Fruit fly (Drosophila melanogaster) whole organism, embryonic: ENCODE measurements around the gene PolG2.

Source experiments
- Adf1 ChIP-seq: fragments of 200-800 bp; sonication (Bioruptor generic); IDR thresholded peaks from 2 replicates; pipeline ENCODE4 v1.3.6; 2022; ENCODE audit warnings: missing biosample characterization, missing genetic modification characterization
- CG10543 ChIP-seq: fragments of 200-800 bp; sonication (Bioruptor generic); optimal IDR thresholded peaks from 3 replicates; lab custom pipeline; 2017; ENCODE audit warnings: missing biosample characterization, mild to moderate bottlenecking, missing genetic modification characterization, moderate library complexity
- CG10654 ChIP-seq: fragments of 200-800 bp; sonication (Bioruptor generic); optimal IDR thresholded peaks from 2 replicates; lab custom pipeline; 2016; ENCODE audit warnings: missing biosample characterization, missing genetic modification characterization
- CG12391 ChIP-seq: fragments of 200-800 bp; sonication (Bioruptor generic); optimal IDR thresholded peaks from 3 replicates; lab custom pipeline; 2018; ENCODE audit warnings: missing biosample characterization, mild to moderate bottlenecking, missing genetic modification characterization, moderate library complexity
- CG12659 ChIP-seq: fragments of 200-800 bp; sonication (Bioruptor generic); optimal IDR thresholded peaks from 3 replicates; lab custom pipeline; 2017; ENCODE audit warnings: mild to moderate bottlenecking, missing biosample characterization, missing genetic modification reagents, missing genetic modification characterization
- CG14014 ChIP-seq: fragments of 200-800 bp; sonication (Bioruptor generic); IDR thresholded peaks from 2 replicates; pipeline ENCODE4 v1.3.6; 2022; ENCODE audit warnings: missing biosample characterization, missing genetic modification characterization
- CG15011 ChIP-seq: fragments of 200-800 bp; sonication (Bioruptor generic); optimal IDR thresholded peaks from 3 replicates; lab custom pipeline; 2018; ENCODE audit warnings: missing biosample characterization, mild to moderate bottlenecking, missing genetic modification characterization
- CG15514 ChIP-seq: fragments of 200-800 bp; sonication (Bioruptor generic); optimal IDR thresholded peaks from 3 replicates; lab custom pipeline; 2017; ENCODE audit warnings: missing biosample characterization, missing genetic modification characterization, mild to moderate bottlenecking, moderate library complexity, missing genetic modification reagents
- CG1603 ChIP-seq: fragments of 200-800 bp; sonication (Bioruptor generic); optimal IDR thresholded peaks from 2 replicates; lab custom pipeline; 2019; ENCODE audit warnings: missing biosample characterization, mild to moderate bottlenecking, missing genetic modification characterization, moderate library complexity
- CG17359 ChIP-seq: fragments of 200-800 bp; sonication (Bioruptor generic); optimal IDR thresholded peaks from 3 replicates; lab custom pipeline; 2018; ENCODE audit warnings: missing biosample characterization, mild to moderate bottlenecking, missing genetic modification characterization, moderate library complexity
- CG2202 ChIP-seq: fragments of 200-800 bp; sonication (Bioruptor generic); optimal IDR thresholded peaks from 2 replicates; lab custom pipeline; 2018; ENCODE audit warnings: missing biosample characterization, mild to moderate bottlenecking, missing genetic modification characterization
- CG30403 ChIP-seq: fragments of 200-800 bp; sonication (Bioruptor generic); optimal IDR thresholded peaks from 3 replicates; lab custom pipeline; 2016; ENCODE audit warnings: missing biosample characterization, missing genetic modification characterization
- CG32532 ChIP-seq: fragments of 200-800 bp; sonication (Bioruptor generic); IDR thresholded peaks from 2 replicates; pipeline ENCODE4 v1.3.6; 2022; ENCODE audit warnings: missing biosample characterization, missing genetic modification characterization
- CG34376 ChIP-seq: fragments of 200-800 bp; sonication (Bioruptor generic); optimal IDR thresholded peaks from 2 replicates; lab custom pipeline; 2018; ENCODE audit warnings: missing biosample characterization, mild to moderate bottlenecking, missing genetic modification characterization
- CG3838 ChIP-seq: fragments of 200-800 bp; sonication (Bioruptor generic); optimal IDR thresholded peaks from 3 replicates; lab custom pipeline; 2016; ENCODE audit warnings: missing biosample characterization, missing genetic modification characterization
- CG4707 ChIP-seq: fragments of 200-800 bp; sonication (Bioruptor generic); optimal IDR thresholded peaks from 2 replicates; lab custom pipeline; 2018; ENCODE audit warnings: missing biosample characterization, mild to moderate bottlenecking, missing genetic modification characterization, moderate library complexity
- CG8388 ChIP-seq: fragments of 200-800 bp; sonication (Bioruptor generic); optimal IDR thresholded peaks from 2 replicates; lab custom pipeline; 2019; ENCODE audit warnings: missing biosample characterization, mild to moderate bottlenecking, missing genetic modification characterization, moderate library complexity
- CG9727 ChIP-seq: fragments of 200-800 bp; sonication (Bioruptor generic); optimal IDR thresholded peaks from 3 replicates; lab custom pipeline; 2017; ENCODE audit warnings: missing biosample characterization, mild to moderate bottlenecking, missing genetic modification characterization
- D ChIP-seq, 2 experiments: fragments of 200-800 bp in 1 of 2; fragments of >200 bp in 1 of 2; sonication (Bioruptor generic) in 1 of 2; optimal IDR thresholded peaks; 2 replicates in 1 of 2; 3 replicates in 1 of 2; lab custom pipeline; 2017; ENCODE audit warnings: mild to moderate bottlenecking in 1 of 2, missing biosample characterization in 1 of 2, missing genetic modification characterization in 1 of 2, missing genetic modification reagents in 1 of 2
- Dad ChIP-seq: fragments of 200-800 bp; sonication (Bioruptor generic); optimal IDR thresholded peaks from 3 replicates; lab custom pipeline; 2016; ENCODE audit warnings: missing biosample characterization, missing genetic modification characterization
- Doc3 ChIP-seq: fragments of 200-800 bp; sonication (Bioruptor generic); IDR thresholded peaks from 3 replicates; pipeline ENCODE4 v1.3.6; 2022; ENCODE audit warnings: missing biosample characterization, missing genetic modification characterization; ENCODE audit not compliant: partially characterized antibody
- Fer3 ChIP-seq: fragments of 200-800 bp; sonication (Bioruptor generic); optimal IDR thresholded peaks from 2 replicates; lab custom pipeline; 2018; ENCODE audit warnings: missing biosample characterization, mild to moderate bottlenecking, missing genetic modification characterization, moderate library complexity
- Hand ChIP-seq: fragments of 200-800 bp; sonication (Bioruptor generic); optimal IDR thresholded peaks from 2 replicates; lab custom pipeline; 2017; ENCODE audit warnings: mild to moderate bottlenecking, missing biosample characterization, missing genetic modification reagents, missing genetic modification characterization
- Hey ChIP-seq: fragments of 200-800 bp; sonication (Bioruptor generic); optimal IDR thresholded peaks from 3 replicates; lab custom pipeline; 2018; ENCODE audit warnings: missing biosample characterization, mild to moderate bottlenecking, missing genetic modification characterization
- Kr ChIP-seq: fragments of 200-800 bp; sonication (Bioruptor generic); optimal IDR thresholded peaks from 2 replicates; lab custom pipeline; 2017; ENCODE audit warnings: missing biosample characterization, mild to moderate bottlenecking, missing genetic modification characterization
- Lhr ChIP-seq: fragments of 200-800 bp; sonication (Bioruptor generic); optimal IDR thresholded peaks from 3 replicates; lab custom pipeline; 2017; ENCODE audit warnings: mild to moderate bottlenecking, missing biosample characterization, missing genetic modification reagents, missing genetic modification characterization
- Med ChIP-seq: fragments of 200-800 bp; sonication (Bioruptor generic); peaks from one replicate; lab custom pipeline; 2016; ENCODE audit warnings: missing biosample characterization, missing genetic modification characterization, mild to moderate bottlenecking, inconsistent platforms, moderate library complexity
- Mrtf ChIP-seq: fragments of 200-800 bp; sonication (Bioruptor generic); IDR thresholded peaks from 3 replicates; pipeline ENCODE4 v1.3.6; 2022; ENCODE audit warnings: missing biosample characterization, missing genetic modification characterization
- Opbp ChIP-seq: fragments of 200-800 bp; sonication (Bioruptor generic); IDR thresholded peaks from 3 replicates; pipeline ENCODE4 v1.3.6; 2022; ENCODE audit warnings: missing biosample characterization, missing genetic modification characterization; ENCODE audit not compliant: partially characterized antibody
- Xrp1 ChIP-seq: fragments of 200-800 bp; sonication (Bioruptor generic); IDR thresholded peaks from 2 replicates; pipeline ENCODE4 v1.3.6; 2022; ENCODE audit warnings: missing biosample characterization, missing genetic modification characterization
- YL-1 ChIP-seq: fragments of 200-800 bp; sonication (Bioruptor generic); optimal IDR thresholded peaks from 3 replicates; lab custom pipeline; 2017; ENCODE audit warnings: missing biosample characterization, mild to moderate bottlenecking, missing genetic modification characterization
- amos ChIP-seq: fragments of 200-800 bp; sonication (Bioruptor generic); IDR thresholded peaks from 2 replicates; pipeline ENCODE4 v1.3.6; 2022; ENCODE audit warnings: missing biosample characterization, missing genetic modification characterization; ENCODE audit not compliant: partially characterized antibody
- ase ChIP-seq: fragments of 200-800 bp; sonication (Bioruptor generic); IDR thresholded peaks from 3 replicates; pipeline ENCODE4 v1.3.6; 2022; ENCODE audit warnings: missing biosample characterization, missing genetic modification characterization
- az2 ChIP-seq: fragments of 200-800 bp; sonication (Bioruptor generic); optimal IDR thresholded peaks from 3 replicates; lab custom pipeline; 2016; ENCODE audit warnings: missing biosample characterization, missing genetic modification characterization
- cas ChIP-seq: fragments of 200-800 bp; sonication (Bioruptor generic); IDR thresholded peaks from 2 replicates; pipeline ENCODE4 v1.3.6; 2022; ENCODE audit warnings: missing biosample characterization, missing genetic modification characterization
- caup ChIP-seq: fragments of 200-800 bp; sonication (Bioruptor generic); optimal IDR thresholded peaks from 3 replicates; lab custom pipeline; 2017; ENCODE audit warnings: missing biosample characterization, mild to moderate bottlenecking, missing genetic modification characterization, moderate library complexity; ENCODE audit not compliant: severe bottlenecking
- chinmo ChIP-seq: fragments of 200-800 bp; sonication (Bioruptor generic); IDR thresholded peaks from 4 replicates; pipeline ENCODE4 v1.3.6; 2022; ENCODE audit warnings: missing biosample characterization, missing genetic modification characterization; ENCODE audit not compliant: partially characterized antibody
- cwo ChIP-seq: fragments of 200-800 bp; sonication (Bioruptor generic); optimal IDR thresholded peaks from 3 replicates; lab custom pipeline; 2017; ENCODE audit warnings: missing biosample characterization, missing genetic modification characterization, mild to moderate bottlenecking, moderate library complexity, missing genetic modification reagents
- exex ChIP-seq: fragments of 200-800 bp; sonication (Bioruptor generic); optimal IDR thresholded peaks from 4 replicates; lab custom pipeline; 2018; ENCODE audit warnings: missing biosample characterization, mild to moderate bottlenecking, missing genetic modification characterization, moderate library complexity
- ftz-f1 ChIP-seq: fragments of 200-800 bp; sonication (Bioruptor generic); optimal IDR thresholded peaks from 2 replicates; lab custom pipeline; 2016; ENCODE audit warnings: missing biosample characterization, missing genetic modification characterization
- kay ChIP-seq: fragments of 200-800 bp; sonication (Bioruptor generic); optimal IDR thresholded peaks from 2 replicates; lab custom pipeline; 2016; ENCODE audit warnings: missing biosample characterization, missing genetic modification characterization
- lbe ChIP-seq: fragments of 200-800 bp; sonication (Bioruptor generic); optimal IDR thresholded peaks from 2 replicates; lab custom pipeline; 2016; ENCODE audit warnings: missing biosample characterization, mild to moderate bottlenecking, missing genetic modification characterization
- lilli ChIP-seq: fragments of 200-800 bp; sonication (Bioruptor generic); optimal IDR thresholded peaks from 3 replicates; lab custom pipeline; 2016; ENCODE audit warnings: missing biosample characterization, missing genetic modification characterization
- prd ChIP-seq, 3 experiments: fragments of >200 bp in 2 of 3; fragments of 200-800 bp in 1 of 3; sonication (Bioruptor generic) in 1 of 3; optimal IDR thresholded peaks in 2 of 3; IDR thresholded peaks in 1 of 3; 2 replicates in 2 of 3; 3 replicates in 1 of 3; pipeline versions ENCODE4 v1.3.6 to Lab custom; 2017 to 2022; ENCODE audit warnings: missing biosample characterization in 1 of 3, missing genetic modification characterization in 1 of 3
- row ChIP-seq: fragments of 200-800 bp; sonication (Bioruptor generic); IDR thresholded peaks from 3 replicates; pipeline ENCODE4 v1.3.6; 2022; ENCODE audit warnings: missing biosample characterization, missing genetic modification characterization
- slbo ChIP-seq: fragments of 200-800 bp; sonication (Bioruptor generic); IDR thresholded peaks from 2 replicates; pipeline ENCODE4 v1.3.6; 2022; ENCODE audit warnings: missing biosample characterization, missing genetic modification characterization
- zfh1 ChIP-seq: fragments of 200-800 bp; sonication (Bioruptor generic); IDR thresholded peaks from 3 replicates; pipeline ENCODE4 v1.3.6; 2022; ENCODE audit warnings: missing biosample characterization, missing genetic modification characterization

PolG2 gene

DNA sequence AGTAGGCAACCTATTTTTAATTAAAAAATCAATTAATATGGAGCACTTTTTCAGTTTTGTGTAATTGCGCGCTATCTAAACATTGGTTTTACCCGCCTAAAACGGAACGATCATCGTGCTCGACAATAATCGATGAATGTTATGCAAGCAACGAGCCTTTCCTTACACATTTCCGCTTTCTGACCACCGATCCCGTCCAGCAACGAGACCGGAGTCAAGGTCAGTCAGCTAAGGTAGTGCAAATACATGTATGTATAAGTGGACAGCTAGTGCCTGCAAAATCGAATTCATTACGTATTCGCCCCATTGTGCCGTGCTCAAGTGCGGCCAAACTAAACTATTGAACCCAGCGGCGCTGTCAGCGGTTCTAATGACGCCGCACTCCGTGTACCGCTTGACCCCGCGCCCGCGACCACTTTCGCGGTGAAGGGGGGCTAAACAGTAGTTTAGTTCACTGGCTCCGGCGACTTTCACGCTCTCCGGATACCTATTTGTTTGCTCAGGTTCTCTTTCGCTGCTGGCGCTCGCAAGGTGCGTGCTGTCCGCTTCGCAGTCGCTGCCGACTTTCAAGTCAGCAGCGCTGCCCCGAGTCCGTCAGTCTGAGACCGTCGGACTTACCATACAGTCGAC is 29.8 kb downstream of the PolG2 start, which contains the start of gene CAH1 (continued):
- TF ChIP-seq lbe: no peak
- no peak for TF ChIP-seq CG12659
- no peak for TF ChIP-seq CG1603 (tag; lab: Kevin White, UChicago)
- peak; percentile 19; the same call in 1 of the 2 replicates for TF ChIP-seq amos (GFP tag; lab: Robert Waterston, UW)
- TF ChIP-seq Mrtf (GFP tag; lab: Robert Waterston, UW): no peak
- TF ChIP-seq Med (GFP tag; lab: Kevin White, UChicago): peak; percentile 73
- no peak for TF ChIP-seq YL-1 (GFP tag; lab: Kevin White, UChicago)
- no peak for TF ChIP-seq CG8388 (GFP tag; lab: Kevin White, UChicago)
- TF ChIP-seq slbo (GFP tag; lab: Robert Waterston, UW): 0 out of 2 replicates have a peak, but pooled peaks have one; percentile 5
- TF ChIP-seq prd (optimal IDR thresholded peaks at IDR 0.05; lab: Kevin White, UChicago): no peak
- TF ChIP-seq prd (GFP tag; IDR thresholded peaks at IDR 0.05; lab: Robert Waterston, UW): no peak
- peak; percentile 71 for TF ChIP-seq exex
- peak; percentile 95 for TF ChIP-seq Adf1 (GFP tag; lab: Robert Waterston, UW)
- no peak for TF ChIP-seq CG10654 (GFP tag; lab: Kevin White, UChicago)
- TF ChIP-seq ase (GFP tag; lab: Robert Waterston, UW): no peak
- no peak for TF ChIP-seq CG4707 (GFP tag; lab: Kevin White, UChicago)
- TF ChIP-seq Fer3 (tag; lab: Kevin White, UChicago): no peak
- peak; percentile 21 for TF ChIP-seq CG15514
- no peak for TF ChIP-seq Hand (GFP tag; lab: Kevin White, UChicago)
- no peak for TF ChIP-seq CG3838
- TF ChIP-seq kay (GFP tag; lab: Kevin White, UChicago): no peak
- TF ChIP-seq Xrp1 (GFP tag; lab: Robert Waterston, UW): no peak
- peak; percentile 63 for TF ChIP-seq ftz-f1
- TF ChIP-seq CG14014 (GFP tag; lab: Robert Waterston, UW): no peak
- no peak for TF ChIP-seq caup (GFP tag; lab: Kevin White, UChicago)

DNA sequence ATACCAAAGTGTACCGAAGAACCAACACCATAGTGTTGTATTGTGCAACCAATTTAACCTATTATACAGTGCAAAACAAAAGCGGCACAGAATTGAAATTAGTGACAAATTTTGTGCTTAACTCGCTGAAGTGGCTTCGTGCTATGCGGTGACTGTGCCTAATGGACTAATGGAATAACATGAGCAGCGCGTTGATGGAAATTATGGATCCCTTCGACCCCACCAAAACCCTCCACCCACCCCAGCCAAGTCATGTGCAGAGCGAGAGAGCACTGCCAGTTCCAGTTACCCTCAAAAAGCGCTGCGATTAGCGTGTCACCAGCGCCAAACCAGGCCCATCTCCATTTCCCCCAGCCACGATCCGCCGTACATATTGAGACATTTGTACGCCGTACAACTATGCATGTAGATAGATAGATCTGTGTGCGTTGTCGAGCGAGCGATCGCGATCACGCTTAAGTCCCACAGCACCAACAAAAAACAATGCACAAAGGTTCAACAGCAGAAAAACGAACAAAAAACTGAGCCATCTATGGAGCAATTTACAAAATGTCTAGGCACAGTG is 30.7 kb downstream of the PolG2 start:
- TF ChIP-seq cwo (GFP tag; lab: Kevin White, UChicago) (peak; percentile 22), Lhr (GFP tag; lab: Kevin White, UChicago) (no peak), chinmo (GFP tag; lab: Robert Waterston, UW) (peak; percentile 83; the same call in 3 of the 4 replicates), az2 (GFP tag; lab: Kevin White, UChicago) (no peak), Doc3 (GFP tag; lab: Robert Waterston, UW) (no peak), amos (GFP tag; lab: Robert Waterston, UW) (no peak), zfh1 (GFP tag; lab: Robert Waterston, UW) (no peak), CG15011 (GFP tag; lab: Kevin White, UChicago) (no peak), CG10543 (GFP tag; lab: Kevin White, UChicago) (peak; percentile 50), row (GFP tag; lab: Robert Waterston, UW) (no peak), Dad (no peak), CG34376 (GFP tag; lab: Kevin White, UChicago) (no peak), CG30403 (no peak), CG9727 (GFP tag; lab: Kevin White, UChicago) (no peak), CG2202 (tag; lab: Kevin White, UChicago) (no peak), Hey (tag; lab: Kevin White, UChicago) (no peak), D (optimal IDR thresholded peaks at IDR 0.05; lab: Kevin White, UChicago) (no peak), D (GFP tag; optimal IDR thresholded peaks at IDR 0.05; lab: Kevin White, UChicago) (no peak), CG32532 (GFP tag; lab: Robert Waterston, UW) (0 out of 2 replicates have a peak, but pooled peaks have one; percentile 18), CG17359 (tag; lab: Kevin White, UChicago) (no peak), slbo (GFP tag; lab: Robert Waterston, UW) (no peak), lilli (GFP tag; lab: Kevin White, UChicago) (no peak), CG12391 (tag; lab: Kevin White, UChicago) (no peak), cas (GFP tag; lab: Robert Waterston, UW) (no peak), Kr (GFP tag; lab: Kevin White, UChicago) (no peak), Opbp (GFP tag; lab: Robert Waterston, UW) (no peak)
